Worm (Caenorhabditis elegans): ENCODE data around the gene trx-3.

The trx-3 gene

ce11 chrIV:4472418-4473173 lies 14.2 kb upstream of the trx-3 start:
- TF ChIP-seq ama-1 (optimal IDR thresholded peaks at IDR 0.05) (peak; percentile 36), rnt-1 (tag; optimal IDR thresholded peaks at IDR 0.05) (peak; percentile 28), irx-1 (tag; optimal IDR thresholded peaks at IDR 0.05) (no peak), F16B12.6 (tag; optimal IDR thresholded peaks at IDR 0.05) (no peak), lin-35 (GFP tag; optimal IDR thresholded peaks at IDR 0.05) (peak; percentile 17 to 68), nhr-237 (tag; optimal IDR thresholded peaks at IDR 0.05) (no peak), dsc-1 (tag; optimal IDR thresholded peaks at IDR 0.05) (no peak), C16A3.4 (tag; optimal IDR thresholded peaks at IDR 0.05) (peak; percentile 54), ces-1 (GFP tag; optimal IDR thresholded peaks at IDR 0.05) (no peak), lin-13 (GFP tag; optimal IDR thresholded peaks at IDR 0.05) (peak; percentile 6), tbx-2 (tag; optimal IDR thresholded peaks at IDR 0.05) (peak; percentile 25), blmp-1 (tag; optimal IDR thresholded peaks at IDR 0.05) (peak; percentile 81), mep-1 (tag; optimal IDR thresholded peaks at IDR 0.05) (peak; percentile 45), nhr-71 (tag; optimal IDR thresholded peaks at IDR 0.05) (peak; percentile 77), lin-39 (tag; optimal IDR thresholded peaks at IDR 0.05) (no peak), vab-15 (tag; optimal IDR thresholded peaks at IDR 0.05) (no peak), sox-4 (tag; optimal IDR thresholded peaks at IDR 0.05) (no peak), elt-3 (tag; optimal IDR thresholded peaks at IDR 0.05) (peak in 3 of 6 experiments; percentile 17 to 82 (median 33)), snu-23 (GFP tag; optimal IDR thresholded peaks at IDR 0.05) (peak; percentile 80), ceh-88 (GFP tag; IDR thresholded peaks at IDR 0.05) (0 out of 2 replicates have a peak, but pooled peaks have one; percentile 32), sptf-1 (tag; optimal IDR thresholded peaks at IDR 0.05) (no peak), Y116A8C.19 (tag; optimal IDR thresholded peaks at IDR 0.05; ENCODE audit: borderline replicate concordance) (no peak), ztf-11 (tag; optimal IDR thresholded peaks at IDR 0.05) (no peak), C34B4.2 (tag; optimal IDR thresholded peaks at IDR 0.05) (no peak), hpl-2 (GFP tag; optimal IDR thresholded peaks at IDR 0.05) (no peak), isw-1 (GFP tag; IDR thresholded peaks at IDR 0.05) (no peak), nhr-90 (tag; optimal IDR thresholded peaks at IDR 0.05; ENCODE audit: poor library complexity) (peak; percentile 71), grh-1 (GFP tag; IDR thresholded peaks at IDR 0.05) (0 out of 2 replicates have a peak, but pooled peaks have one; percentile 29), jun-1 (tag; optimal IDR thresholded peaks at IDR 0.05) (no peak), pag-3 (tag; optimal IDR thresholded peaks at IDR 0.05; ENCODE audit: borderline replicate concordance, insufficient read depth) (peak; percentile 42), nhr-19 (GFP tag; conservative IDR thresholded peaks at IDR 0.05) (peak; percentile 50), nhr-20 (tag; optimal IDR thresholded peaks at IDR 0.05) (peak; percentile 86), ceh-82 (tag; optimal IDR thresholded peaks at IDR 0.05) (no peak), ceh-8 (GFP tag; optimal IDR thresholded peaks at IDR 0.05) (no peak), pax-3 (tag; optimal IDR thresholded peaks at IDR 0.05) (no peak), sup-37 (GFP tag; optimal IDR thresholded peaks at IDR 0.05) (no peak), hlh-4 (tag; optimal IDR thresholded peaks at IDR 0.05) (no peak), hlh-17 (GFP tag; optimal IDR thresholded peaks at IDR 0.05; ENCODE audit: borderline replicate concordance) (no peak), elt-2 (tag; optimal IDR thresholded peaks at IDR 0.05) (peak; percentile 44), dpl-1 (GFP tag; optimal IDR thresholded peaks at IDR 0.05) (peak; percentile 7 to 36 (median 9)), efl-3 (GFP tag; optimal IDR thresholded peaks at IDR 0.05) (no peak), unc-130 (tag; optimal IDR thresholded peaks at IDR 0.05) (peak; percentile 3), swsn-7 (tag; optimal IDR thresholded peaks at IDR 0.05) (no peak), mdl-1 (tag; optimal IDR thresholded peaks at IDR 0.05) (peak in 1 of 2 experiments; percentile 89), nhr-76 (tag; optimal IDR thresholded peaks at IDR 0.05) (no peak), ztf-4 (tag; optimal IDR thresholded peaks at IDR 0.05) (peak; percentile 30), nhr-85 (tag) (peak; percentile 98), C04F5.9 (tag; optimal IDR thresholded peaks at IDR 0.05) (peak; percentile 6), unc-30 (tag; optimal IDR thresholded peaks at IDR 0.05) (no peak), xbp-1 (tag; optimal IDR thresholded peaks at IDR 0.05) (peak; percentile 19), lin-14 (GFP tag; optimal IDR thresholded peaks at IDR 0.05) (peak; percentile 91)
